Worm (Caenorhabditis elegans): ENCODE results near the gene C17H12.3.

- TF ChIP-seq lin-13 (tag; optimal IDR thresholded peaks at IDR 0.05) (no peak), blmp-1 (tag; optimal IDR thresholded peaks at IDR 0.05) (no peak), unc-62 (GFP tag; optimal IDR thresholded peaks at IDR 0.05) (no peak), pha-4 (tag; optimal IDR thresholded peaks at IDR 0.05) (no peak), ceh-83 (GFP tag; optimal IDR thresholded peaks at IDR 0.05) (no peak), elt-3 (tag; optimal IDR thresholded peaks at IDR 0.05) (no peak), sem-2 (GFP tag; optimal IDR thresholded peaks at IDR 0.05) (no peak), unc-39 (tag; optimal IDR thresholded peaks at IDR 0.05) (no peak), snpc-4 (tag; optimal IDR thresholded peaks at IDR 0.05) (no peak), mab-5 (tag; optimal IDR thresholded peaks at IDR 0.05) (no peak), ces-1 (GFP tag; optimal IDR thresholded peaks at IDR 0.05) (peak; percentile 79)
These were observed 28.2 kb downstream of the C17H12.3 start for ce11 chrIV:6767240-6767639.
